Fruit fly (Drosophila melanogaster) whole organism, embryonic: ENCODE data around the gene kin17.

ENCODE experiments used
- CG10979 ChIP-seq: fragments of 200-800 bp; sonication (Bioruptor generic); optimal IDR thresholded peaks from 2 replicates; lab custom pipeline; 2018; ENCODE audit warnings: missing biosample characterization, mild to moderate bottlenecking, missing genetic modification characterization, moderate library complexity
- CG11093 ChIP-seq: fragments of 200-800 bp; sonication (Bioruptor generic); IDR thresholded peaks from 3 replicates; pipeline ENCODE4 v1.3.6; 2022; ENCODE audit warnings: missing biosample characterization, missing genetic modification characterization
- CG11504 ChIP-seq: fragments of 200-800 bp; sonication (Bioruptor generic); optimal IDR thresholded peaks from 3 replicates; lab custom pipeline; 2019; ENCODE audit warnings: missing biosample characterization, mild to moderate bottlenecking, missing genetic modification characterization, moderate library complexity
- CG12299 ChIP-seq: fragments of 200-800 bp; sonication (Bioruptor generic); optimal IDR thresholded peaks from 2 replicates; lab custom pipeline; 2018; ENCODE audit warnings: missing biosample characterization, mild to moderate bottlenecking, missing genetic modification characterization
- CG12391 ChIP-seq: fragments of 200-800 bp; sonication (Bioruptor generic); optimal IDR thresholded peaks from 3 replicates; lab custom pipeline; 2018; ENCODE audit warnings: missing biosample characterization, mild to moderate bottlenecking, missing genetic modification characterization, moderate library complexity
- CG13287 ChIP-seq: fragments of 200-800 bp; sonication (Bioruptor generic); IDR thresholded peaks from 2 replicates; pipeline ENCODE4 v1.3.6; 2022; ENCODE audit warnings: missing biosample characterization, missing genetic modification characterization; ENCODE audit not compliant: partially characterized antibody
- CG13424 ChIP-seq: fragments of 200-800 bp; sonication (Bioruptor generic); optimal IDR thresholded peaks from 2 replicates; lab custom pipeline; 2019; ENCODE audit warnings: missing biosample characterization, mild to moderate bottlenecking, missing genetic modification characterization, moderate library complexity
- CG14860 ChIP-seq: fragments of 200-800 bp; sonication (Bioruptor generic); IDR thresholded peaks from 3 replicates; pipeline ENCODE4 v1.3.6; 2022; ENCODE audit warnings: missing biosample characterization, missing genetic modification characterization; ENCODE audit not compliant: partially characterized antibody
- CG1603 ChIP-seq: fragments of 200-800 bp; sonication (Bioruptor generic); optimal IDR thresholded peaks from 2 replicates; lab custom pipeline; 2019; ENCODE audit warnings: missing biosample characterization, mild to moderate bottlenecking, missing genetic modification characterization, moderate library complexity
- CG17361 ChIP-seq: fragments of 200-800 bp; sonication (Bioruptor generic); IDR thresholded peaks from 3 replicates; pipeline ENCODE4 v1.3.6; 2022; ENCODE audit warnings: missing biosample characterization, missing genetic modification characterization
- CG17802 ChIP-seq: fragments of 200-800 bp; sonication (Bioruptor generic); optimal IDR thresholded peaks from 2 replicates; lab custom pipeline; 2018; ENCODE audit warnings: missing biosample characterization, mild to moderate bottlenecking, missing genetic modification characterization, moderate library complexity
- CG18476 ChIP-seq: fragments of 200-800 bp; sonication (Bioruptor generic); optimal IDR thresholded peaks from 2 replicates; lab custom pipeline; 2016; ENCODE audit warnings: missing biosample characterization, mild to moderate bottlenecking, missing genetic modification characterization
- CG2889 ChIP-seq: fragments of 200-800 bp; sonication (Bioruptor generic); IDR thresholded peaks from 3 replicates; pipeline ENCODE4 v1.3.6; 2022; ENCODE audit warnings: missing biosample characterization, missing genetic modification characterization
- CG31388 ChIP-seq: fragments of 200-800 bp; sonication (Bioruptor generic); optimal IDR thresholded peaks from 2 replicates; lab custom pipeline; 2016; ENCODE audit warnings: missing biosample characterization, missing genetic modification characterization
- CG3847 ChIP-seq: fragments of 200-800 bp; sonication (Bioruptor generic); IDR thresholded peaks from 2 replicates; pipeline ENCODE4 v1.3.6; 2022; ENCODE audit warnings: missing biosample characterization, missing genetic modification characterization
- CG4617 ChIP-seq: fragments of 200-800 bp; sonication (Bioruptor generic); optimal IDR thresholded peaks from 3 replicates; lab custom pipeline; 2016; ENCODE audit warnings: missing biosample characterization, missing genetic modification characterization, borderline replicate concordance
- CG5245 ChIP-seq: fragments of 200-800 bp; sonication (Bioruptor generic); optimal IDR thresholded peaks from 3 replicates; lab custom pipeline; 2016; ENCODE audit warnings: missing biosample characterization, missing genetic modification characterization
- CG6272 ChIP-seq: fragments of 200-800 bp; sonication (Bioruptor generic); IDR thresholded peaks from 2 replicates; pipeline ENCODE4 v1.3.6; 2022; ENCODE audit warnings: missing biosample characterization, missing genetic modification characterization
- CG6854 ChIP-seq: fragments of 200-800 bp; sonication (Bioruptor generic); optimal IDR thresholded peaks from 3 replicates; lab custom pipeline; 2017; ENCODE audit warnings: missing biosample characterization, mild to moderate bottlenecking, missing genetic modification characterization
- CG7271 ChIP-seq: fragments of 200-800 bp; sonication (Bioruptor generic); optimal IDR thresholded peaks from 2 replicates; lab custom pipeline; 2018; ENCODE audit warnings: missing biosample characterization, mild to moderate bottlenecking, missing genetic modification characterization, moderate library complexity
- CG7556 ChIP-seq: fragments of 200-800 bp; sonication (Bioruptor generic); optimal IDR thresholded peaks from 2 replicates; lab custom pipeline; 2017; ENCODE audit warnings: missing biosample characterization, mild to moderate bottlenecking, missing genetic modification characterization
- CG7987 ChIP-seq: fragments of 200-800 bp; sonication (Bioruptor generic); optimal IDR thresholded peaks from 2 replicates; lab custom pipeline; 2018; ENCODE audit warnings: missing biosample characterization, mild to moderate bottlenecking, missing genetic modification characterization, moderate library complexity
- CG8290 ChIP-seq, 3 experiments: fragments of 200-800 bp; sonication (Bioruptor generic); optimal IDR thresholded peaks; 2 replicates each; lab custom pipeline; 2016 to 2019; ENCODE audit warnings: missing biosample characterization in 3 of 3, missing genetic modification characterization in 3 of 3, mild to moderate bottlenecking in 2 of 3, moderate library complexity in 1 of 3
- CG8944 ChIP-seq: fragments of 200-800 bp; sonication (Bioruptor generic); optimal IDR thresholded peaks from 3 replicates; lab custom pipeline; 2016; ENCODE audit warnings: missing biosample characterization, missing genetic modification characterization
- CG9609 ChIP-seq: fragments of 200-800 bp; sonication (Bioruptor generic); optimal IDR thresholded peaks from 3 replicates; lab custom pipeline; 2016; ENCODE audit warnings: missing biosample characterization, missing genetic modification characterization
- D19A ChIP-seq: fragments of 200-800 bp; optimal IDR thresholded peaks from 3 replicates; lab custom pipeline; 2019; ENCODE audit warnings: missing biosample characterization, mild to moderate bottlenecking, missing genetic modification characterization, moderate library complexity
- Dip2 ChIP-seq: fragments of 200-800 bp; sonication (Bioruptor generic); IDR thresholded peaks from 2 replicates; pipeline ENCODE4 v1.3.6; 2022; ENCODE audit warnings: missing biosample characterization, missing genetic modification characterization
- Hmr ChIP-seq: fragments of 200-800 bp; sonication (Bioruptor generic); optimal IDR thresholded peaks from 3 replicates; lab custom pipeline; 2017; ENCODE audit warnings: mild to moderate bottlenecking, missing biosample characterization, missing genetic modification reagents, missing genetic modification characterization
- Lim3 ChIP-seq: fragments of 200-800 bp; sonication (Bioruptor generic); IDR thresholded peaks from 2 replicates; pipeline ENCODE4 v1.3.6; 2022; ENCODE audit warnings: missing biosample characterization, missing genetic modification characterization
- Lpt ChIP-seq: fragments of >200 bp; optimal IDR thresholded peaks from 2 replicates; lab custom pipeline; 2018; ENCODE audit warnings: missing biosample characterization, missing genetic modification characterization
- Oli ChIP-seq: fragments of 200-800 bp; sonication (Bioruptor generic); optimal IDR thresholded peaks from 2 replicates; lab custom pipeline; 2018; ENCODE audit warnings: missing biosample characterization, mild to moderate bottlenecking, missing genetic modification characterization, moderate library complexity
- ab ChIP-seq: fragments of 200-800 bp; sonication (Bioruptor generic); optimal IDR thresholded peaks from 2 replicates; lab custom pipeline; 2016; ENCODE audit warnings: missing biosample characterization, missing genetic modification characterization
- bowl ChIP-seq: fragments of 200-800 bp; sonication (Bioruptor generic); IDR thresholded peaks from 2 replicates; pipeline ENCODE4 v1.3.6; 2022; ENCODE audit warnings: missing biosample characterization, missing genetic modification characterization
- chinmo ChIP-seq: fragments of 200-800 bp; sonication (Bioruptor generic); IDR thresholded peaks from 4 replicates; pipeline ENCODE4 v1.3.6; 2022; ENCODE audit warnings: missing biosample characterization, missing genetic modification characterization; ENCODE audit not compliant: partially characterized antibody
- croc ChIP-seq: fragments of 200-800 bp; sonication (Bioruptor generic); conservative IDR thresholded peaks from 3 replicates; pipeline ENCODE4 v1.3.6; 2022; ENCODE audit warnings: missing biosample characterization, missing genetic modification characterization
- crol ChIP-seq: fragments of 200-800 bp; sonication (Bioruptor generic); IDR thresholded peaks from 2 replicates; pipeline ENCODE4 v1.3.6; 2022; ENCODE audit warnings: missing biosample characterization, missing genetic modification characterization
- danr ChIP-seq: fragments of 200-800 bp; sonication (Bioruptor generic); IDR thresholded peaks from 2 replicates; pipeline ENCODE4 v1.3.6; 2022; ENCODE audit warnings: missing biosample characterization, missing genetic modification characterization
- exex ChIP-seq: fragments of 200-800 bp; sonication (Bioruptor generic); optimal IDR thresholded peaks from 4 replicates; lab custom pipeline; 2018; ENCODE audit warnings: missing biosample characterization, mild to moderate bottlenecking, missing genetic modification characterization, moderate library complexity
- jumu ChIP-seq: fragments of 200-800 bp; sonication (Bioruptor generic); optimal IDR thresholded peaks from 3 replicates; lab custom pipeline; 2016; ENCODE audit warnings: missing biosample characterization, missing genetic modification characterization
- kay ChIP-seq: fragments of 200-800 bp; sonication (Bioruptor generic); optimal IDR thresholded peaks from 2 replicates; lab custom pipeline; 2016; ENCODE audit warnings: missing biosample characterization, missing genetic modification characterization
- kni ChIP-seq: fragments of 200-800 bp; sonication (Bioruptor generic); optimal IDR thresholded peaks from 3 replicates; lab custom pipeline; 2017; ENCODE audit warnings: mild to moderate bottlenecking, missing biosample characterization, missing genetic modification reagents, missing genetic modification characterization
- p53 ChIP-seq: fragments of 200-800 bp; sonication (Bioruptor generic); optimal IDR thresholded peaks from 2 replicates; lab custom pipeline; 2016; ENCODE audit warnings: missing biosample characterization, missing genetic modification characterization
- phol ChIP-seq: fragments of 200-800 bp; sonication (Bioruptor generic); optimal IDR thresholded peaks from 3 replicates; lab custom pipeline; 2018; ENCODE audit warnings: missing biosample characterization, mild to moderate bottlenecking, missing genetic modification characterization, moderate library complexity
- ranshi ChIP-seq: fragments of 200-800 bp; sonication (Bioruptor generic); IDR thresholded peaks from 2 replicates; pipeline ENCODE4 v1.3.6; 2022; ENCODE audit warnings: missing biosample characterization, missing genetic modification characterization
- salm ChIP-seq: fragments of 200-800 bp; sonication (Bioruptor generic); optimal IDR thresholded peaks from 2 replicates; lab custom pipeline; 2018; ENCODE audit warnings: missing biosample characterization, mild to moderate bottlenecking, missing genetic modification characterization
- tin ChIP-seq: fragments of 200-800 bp; sonication (Bioruptor generic); optimal IDR thresholded peaks from 3 replicates; lab custom pipeline; 2016; ENCODE audit warnings: missing biosample characterization, missing genetic modification characterization
- trh ChIP-seq: fragments of 200-800 bp; sonication (Bioruptor generic); optimal IDR thresholded peaks from 2 replicates; lab custom pipeline; 2016; ENCODE audit warnings: missing biosample characterization, missing genetic modification characterization
- twi ChIP-seq: fragments of 200-800 bp; optimal IDR thresholded peaks from 2 replicates; lab custom pipeline; 2019; ENCODE audit warnings: missing biosample characterization, mild to moderate bottlenecking, missing genetic modification characterization, moderate library complexity

Gene kin17

dm6 chr3L:20375878-20376563, 19.4 kb downstream of the kin17 start, which contains the start of the genes Ide and RhoBTB (continued):
- TF ChIP-seq p53 (peak; percentile 68), CG8944 (GFP tag; lab: Kevin White, UChicago) (peak; percentile 87), CG6272 (peak; percentile 82), CG31388 (GFP tag; lab: Kevin White, UChicago) (peak; percentile 51), danr (GFP tag; lab: Robert Waterston, UW) (peak; percentile 70), CG11504 (tag; lab: Kevin White, UChicago) (no peak), CG12391 (tag; lab: Kevin White, UChicago) (peak; percentile 84), D19A (no peak), tin (GFP tag; lab: Kevin White, UChicago) (peak; percentile 77), CG7987 (GFP tag; lab: Kevin White, UChicago) (peak; percentile 21), Hmr (peak; percentile 83), CG17361 (GFP tag; lab: Robert Waterston, UW) (peak; percentile 92), bowl (GFP tag; lab: Robert Waterston, UW) (no peak), salm (tag; lab: Kevin White, UChicago) (no peak), kay (GFP tag; lab: Kevin White, UChicago) (peak; percentile 73), CG13424 (peak; percentile 87), CG1603 (tag; lab: Kevin White, UChicago) (no peak), CG8290 (GFP tag; optimal IDR thresholded peaks at IDR 0.05; lab: Kevin White, UChicago) (peak; percentile 71), CG8290 (tag; optimal IDR thresholded peaks at IDR 0.05; lab: Kevin White, UChicago) (peak in 1 of 2 experiments; percentile 15), Lim3 (no peak), CG3847 (GFP tag; lab: Robert Waterston, UW) (peak; percentile 93), chinmo (GFP tag; lab: Robert Waterston, UW) (0 out of 4 replicates have a peak, but pooled peaks have one; percentile 32), CG17802 (tag; lab: Kevin White, UChicago) (peak; percentile 25), ranshi (GFP tag; lab: Robert Waterston, UW) (peak; percentile 74; the same call in 1 of the 2 replicates), CG5245 (GFP tag; lab: Kevin White, UChicago) (peak; percentile 52), kni (GFP tag; lab: Kevin White, UChicago) (peak; percentile 68), CG2889 (GFP tag; lab: Robert Waterston, UW) (peak; percentile 64; the same call in 1 of the 3 replicates), jumu (GFP tag; lab: Kevin White, UChicago) (peak; percentile 91), CG18476 (GFP tag; lab: Kevin White, UChicago) (peak; percentile 49), exex (tag; lab: Kevin White, UChicago) (peak; percentile 44), CG13287 (peak; percentile 16; the same call in 1 of the 2 replicates), Oli (peak; percentile 76), CG4617 (GFP tag; lab: Kevin White, UChicago) (peak; percentile 54), CG9609 (GFP tag; lab: Kevin White, UChicago) (peak; percentile 80), CG10979 (tag; lab: Kevin White, UChicago) (peak; percentile 52), CG14860 (GFP tag; lab: Robert Waterston, UW) (no peak), twi (peak; percentile 81), CG6854 (GFP tag; lab: Kevin White, UChicago) (no peak), crol (peak; percentile 36; the same call in 1 of the 2 replicates), Dip2 (GFP tag; lab: Robert Waterston, UW) (peak; percentile 31; the same call in 1 of the 2 replicates), trh (GFP tag; lab: Kevin White, UChicago) (peak; percentile 65), CG7271 (tag; lab: Kevin White, UChicago) (no peak), ab (GFP tag; lab: Kevin White, UChicago) (peak; percentile 61), CG12299 (tag; lab: Kevin White, UChicago) (peak; percentile 27), Lpt (no peak), phol (tag; lab: Kevin White, UChicago) (peak; percentile 90), CG7556 (GFP tag; lab: Kevin White, UChicago) (peak; percentile 69), CG11093 (GFP tag; lab: Robert Waterston, UW) (peak; percentile 70; the same call in 1 of the 3 replicates), croc (GFP tag; lab: Robert Waterston, UW) (peak; percentile 48)
